Worm (Caenorhabditis elegans): ENCODE data around the gene R144.12.

R144.12 gene

DNA sequence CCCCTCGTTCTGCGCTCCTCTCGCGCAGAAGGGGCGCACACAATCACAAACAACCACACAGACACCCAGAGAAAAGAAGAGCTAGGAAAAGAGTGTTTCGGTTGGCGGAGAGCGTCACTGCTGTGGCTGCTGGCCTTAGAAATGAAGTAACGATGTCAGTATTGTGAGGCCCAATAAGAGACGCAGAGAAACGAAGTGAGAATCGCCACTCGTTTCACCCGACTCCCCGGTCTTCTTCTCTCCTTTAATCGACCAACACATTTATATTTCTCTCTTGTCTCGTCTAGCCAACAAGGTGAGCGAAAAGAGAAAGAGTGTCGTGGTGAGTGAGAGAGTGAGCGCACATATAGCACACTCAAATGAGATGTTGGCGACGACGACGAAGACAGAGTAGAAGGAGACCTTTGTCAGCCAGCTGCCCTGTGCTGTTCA lies 7.2 kb upstream of the R144.12 start (continued):
- TF ChIP-seq ceh-100 (GFP tag; IDR thresholded peaks at IDR 0.05): 0 out of 2 replicates have a peak, but pooled peaks have one; percentile 8
- peak; percentile 86 for TF ChIP-seq ZK185.1 (tag; optimal IDR thresholded peaks at IDR 0.05; ENCODE audit: poor library complexity, severe bottlenecking)
- 0 out of 2 replicates have a peak, but pooled peaks have one; percentile 21 for TF ChIP-seq F37B4.10 (GFP tag; IDR thresholded peaks at IDR 0.05)
- TF ChIP-seq Y67H2A.10 (GFP tag; conservative IDR thresholded peaks at IDR 0.05): 0 out of 2 replicates have a peak, but pooled peaks have one; percentile 30
- TF ChIP-seq lin-35 (GFP tag; optimal IDR thresholded peaks at IDR 0.05): peak in 1 of 3 experiments; percentile 73
- TF ChIP-seq tbp1 (GFP tag; optimal IDR thresholded peaks at IDR 0.05): peak; percentile 55
- peak; percentile 96 for TF ChIP-seq zfh-2 (GFP tag; conservative IDR thresholded peaks at IDR 0.05)
- TF ChIP-seq let-607 (tag; optimal IDR thresholded peaks at IDR 0.05): peak; percentile 60 to 66
- TF ChIP-seq ztf-26 (tag; optimal IDR thresholded peaks at IDR 0.05): peak; percentile 76
- TF ChIP-seq bed-2 (GFP tag; IDR thresholded peaks at IDR 0.05): 0 out of 2 replicates have a peak, but pooled peaks have one; percentile 74
- TF ChIP-seq hmg-1.2 (GFP tag; IDR thresholded peaks at IDR 0.05): peak; percentile 88

DNA sequence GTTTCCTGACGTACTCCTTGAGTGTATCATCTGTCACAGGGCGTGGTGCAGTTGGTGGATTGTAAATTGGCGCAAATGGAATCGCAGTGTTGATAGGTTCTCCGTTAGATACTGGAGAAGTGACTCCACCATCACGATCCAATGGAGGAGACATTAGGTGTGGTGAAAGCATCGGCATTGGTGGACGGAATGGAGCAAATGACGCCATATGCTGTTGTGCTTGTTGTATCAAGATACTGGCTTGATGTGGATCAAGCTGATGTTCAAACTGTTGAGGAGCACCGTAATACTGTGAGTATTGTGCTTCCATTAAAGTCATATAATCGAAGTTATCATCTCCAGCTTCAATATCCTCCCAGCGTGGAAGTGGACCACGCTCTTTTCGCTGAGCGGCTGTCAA lies 5.7 kb upstream of the R144.12 start:
- no peak for TF ChIP-seq mxl-1 (tag; optimal IDR thresholded peaks at IDR 0.05)
- TF ChIP-seq hlh-12 (tag; optimal IDR thresholded peaks at IDR 0.05): no peak
- TF ChIP-seq hmg-20 (GFP tag; IDR thresholded peaks at IDR 0.05): no peak
- no peak for TF ChIP-seq unc-130 (GFP tag; optimal IDR thresholded peaks at IDR 0.05)
- TF ChIP-seq T26A5.8 (tag; optimal IDR thresholded peaks at IDR 0.05): no peak
- TF ChIP-seq ama-1 (optimal IDR thresholded peaks at IDR 0.05): no peak
- no peak for TF ChIP-seq ama-1 (GFP tag; optimal IDR thresholded peaks at IDR 0.05)
- no peak for TF ChIP-seq ztf-28 (GFP tag; IDR thresholded peaks at IDR 0.05)
- no peak for TF ChIP-seq sdz-38 (tag; optimal IDR thresholded peaks at IDR 0.05)
- TF ChIP-seq F57C9.4 (tag; optimal IDR thresholded peaks at IDR 0.05): no peak
- TF ChIP-seq ztf-18 (tag; optimal IDR thresholded peaks at IDR 0.05): no peak
- TF ChIP-seq F49E8.2 (tag; optimal IDR thresholded peaks at IDR 0.05; ENCODE audit: insufficient read depth): no peak
- no peak for TF ChIP-seq pbrm-1 (GFP tag; IDR thresholded peaks at IDR 0.05)
- TF ChIP-seq ztf-6 (GFP tag; IDR thresholded peaks at IDR 0.05): no peak
- TF ChIP-seq athp-1 (tag; optimal IDR thresholded peaks at IDR 0.05): no peak
- TF ChIP-seq ztf-3 (GFP tag; optimal IDR thresholded peaks at IDR 0.05): no peak
- TF ChIP-seq attf-3 (GFP tag; conservative IDR thresholded peaks at IDR 0.05): no peak
- no peak for TF ChIP-seq zfh-2 (GFP tag; conservative IDR thresholded peaks at IDR 0.05)
- TF ChIP-seq B0336.3 (GFP tag; IDR thresholded peaks at IDR 0.05): no peak

DNA sequence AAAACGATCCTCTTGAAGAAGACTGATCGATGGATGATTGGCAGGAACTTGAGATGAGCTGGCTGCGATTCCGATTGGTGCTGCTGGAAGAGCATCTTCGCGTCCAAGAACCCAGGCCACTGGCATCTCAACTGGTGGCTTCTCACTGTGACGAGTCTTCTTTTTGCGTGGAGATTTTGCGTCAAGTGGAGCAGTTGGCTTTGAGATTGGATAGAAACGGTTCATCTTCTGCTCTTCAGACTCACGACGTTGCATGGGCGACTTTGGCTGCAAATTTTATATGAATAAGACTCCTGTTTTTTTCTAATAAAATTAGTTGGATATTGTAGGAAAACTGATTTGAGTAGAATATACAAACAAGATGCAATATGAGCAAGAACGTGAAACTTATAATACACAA lies 3.9 kb upstream of the R144.12 start:
- TF ChIP-seq F52B5.7 (tag; optimal IDR thresholded peaks at IDR 0.05): no peak
- TF ChIP-seq ceh-79 (tag; optimal IDR thresholded peaks at IDR 0.05): no peak
- no peak for TF ChIP-seq mel-28 (tag; optimal IDR thresholded peaks at IDR 0.05; ENCODE audit: borderline replicate concordance)
- TF ChIP-seq F22D6.2 (tag; optimal IDR thresholded peaks at IDR 0.05): no peak
- no peak for TF ChIP-seq let-607 (tag; optimal IDR thresholded peaks at IDR 0.05)
- TF ChIP-seq Y56A3A.18 (GFP tag; IDR thresholded peaks at IDR 0.05): no peak
- TF ChIP-seq him-1 (tag; optimal IDR thresholded peaks at IDR 0.05): no peak
- TF ChIP-seq F57A8.1 (GFP tag; optimal IDR thresholded peaks at IDR 0.05): no peak
- no peak for TF ChIP-seq Y67H2A.10 (GFP tag; conservative IDR thresholded peaks at IDR 0.05)
- no peak for TF ChIP-seq gei-17 (GFP tag; optimal IDR thresholded peaks at IDR 0.05)
- TF ChIP-seq B0019.2 (GFP tag; conservative IDR thresholded peaks at IDR 0.05): no peak
